Fruit fly (Drosophila melanogaster): Measurements from ENCODE around the gene rst.

Gene rst

dm6 chrX:3007770-3008169 lies 34.1 kb upstream of the rst start (continued):
- TF ChIP-seq CG1529 (GFP tag; optimal IDR thresholded peaks at IDR 0.05) (peak; percentile 48), fu2 (GFP tag; optimal IDR thresholded peaks at IDR 0.05) (no peak), Myb (GFP tag; optimal IDR thresholded peaks at IDR 0.05) (peak; percentile 17), ci (GFP tag; IDR thresholded peaks at IDR 0.05) (peak; percentile 89), peb (GFP tag; IDR thresholded peaks at IDR 0.05) (0 out of 2 replicates have a peak, but pooled peaks have one; percentile 49), crc (GFP tag; optimal IDR thresholded peaks at IDR 0.05) (no peak), CG43689 (GFP tag; IDR thresholded peaks at IDR 0.05) (no peak; the same call in 1 of the 2 replicates), Mes4 (GFP tag; optimal IDR thresholded peaks at IDR 0.05) (peak; percentile 22), CG7963 (GFP tag; IDR thresholded peaks at IDR 0.05; ENCODE audit: partially characterized antibody) (no peak), CG8388 (GFP tag; optimal IDR thresholded peaks at IDR 0.05) (peak; percentile 61), BtbVII (GFP tag; optimal IDR thresholded peaks at IDR 0.05) (peak; percentile 9), CG16863 (GFP tag; optimal IDR thresholded peaks at IDR 0.05) (peak; percentile 45), CG34422 (GFP tag; IDR thresholded peaks at IDR 0.05) (no peak), Chrac-16 (GFP tag; optimal IDR thresholded peaks at IDR 0.05) (peak; percentile 47), Vsx1 (GFP tag; optimal IDR thresholded peaks at IDR 0.05) (no peak), CTCF (GFP tag; optimal IDR thresholded peaks at IDR 0.05) (no peak), Antp (GFP tag; optimal IDR thresholded peaks at IDR 0.05) (peak; percentile 63), CG11695 (GFP tag; IDR thresholded peaks at IDR 0.05) (no peak), CG1603 (tag; optimal IDR thresholded peaks at IDR 0.05) (peak; percentile 84), repo (GFP tag; optimal IDR thresholded peaks at IDR 0.05) (peak; percentile 31), lola (GFP tag; optimal IDR thresholded peaks at IDR 0.05) (peak in 1 of 3 experiments; percentile 54), kah (GFP tag; optimal IDR thresholded peaks at IDR 0.05) (peak; percentile 40), tio (GFP tag; optimal IDR thresholded peaks at IDR 0.05) (no peak), Usf (GFP tag; optimal IDR thresholded peaks at IDR 0.05) (no peak), nerfin-1 (tag; optimal IDR thresholded peaks at IDR 0.05) (peak; percentile 59), CG6254 (GFP tag; optimal IDR thresholded peaks at IDR 0.05) (no peak), CG13775 (GFP tag; optimal IDR thresholded peaks at IDR 0.05) (no peak)

dm6 chrX:3005759-3006158 lies 32.1 kb upstream of the rst start:
- TF ChIP-seq luna (GFP tag; optimal IDR thresholded peaks at IDR 0.05) (no peak), NK7.1 (GFP tag; optimal IDR thresholded peaks at IDR 0.05) (no peak), CG10366 (GFP tag; IDR thresholded peaks at IDR 0.05) (peak; percentile 9; the same call in 1 of the 2 replicates), D19A (tag; optimal IDR thresholded peaks at IDR 0.05) (peak; percentile 70), CG9932 (GFP tag; IDR thresholded peaks at IDR 0.05) (peak; percentile 67), bab2 (GFP tag; optimal IDR thresholded peaks at IDR 0.05) (peak; percentile 6), CG14710 (tag; optimal IDR thresholded peaks at IDR 0.05) (no peak), CG8281 (tag; optimal IDR thresholded peaks at IDR 0.05) (no peak), Fer3 (tag; optimal IDR thresholded peaks at IDR 0.05) (peak; percentile 32), Mes4 (GFP tag; optimal IDR thresholded peaks at IDR 0.05) (no peak), CG10147 (GFP tag; optimal IDR thresholded peaks at IDR 0.05) (peak; percentile 31), esg (GFP tag; conservative IDR thresholded peaks at IDR 0.05) (0 out of 2 replicates have a peak, but pooled peaks have one; percentile 18), B-H1 (GFP tag; IDR thresholded peaks at IDR 0.05) (0 out of 3 replicates have a peak, but pooled peaks have one; percentile 31), Drgx (GFP tag; IDR thresholded peaks at IDR 0.05) (peak; percentile 69), Dbx (GFP tag; IDR thresholded peaks at IDR 0.05) (0 out of 3 replicates have a peak, but pooled peaks have one; percentile 12), CG17361 (GFP tag; IDR thresholded peaks at IDR 0.05) (0 out of 3 replicates have a peak, but pooled peaks have one; percentile 11), Antp (GFP tag; optimal IDR thresholded peaks at IDR 0.05) (no peak), mld (GFP tag; IDR thresholded peaks at IDR 0.05; ENCODE audit: partially characterized antibody) (no peak), CG30403 (GFP tag; optimal IDR thresholded peaks at IDR 0.05) (peak; percentile 26), cwo (GFP tag; optimal IDR thresholded peaks at IDR 0.05) (peak; percentile 20), CG2712 (tag; optimal IDR thresholded peaks at IDR 0.05) (peak; percentile 28), Meics (GFP tag; optimal IDR thresholded peaks at IDR 0.05) (peak; percentile 39), H2.0 (GFP tag; IDR thresholded peaks at IDR 0.05) (peak; percentile 49; the same call in 1 of the 2 replicates), CG15514 (GFP tag; optimal IDR thresholded peaks at IDR 0.05) (peak; percentile 31), inv (GFP tag; IDR thresholded peaks at IDR 0.05; ENCODE audit: partially characterized antibody) (no peak), CG32532 (GFP tag; IDR thresholded peaks at IDR 0.05) (peak; percentile 66)

Measured in whole organism, embryonic.